Worm (Caenorhabditis elegans): ENCODE results near the gene ant-1.4.

- no peak for TF ChIP-seq sea-1 (GFP tag; conservative IDR thresholded peaks at IDR 0.05)
- TF ChIP-seq hnd-1 (tag; optimal IDR thresholded peaks at IDR 0.05), result no peak
- no peak for TF ChIP-seq tbx-37 (GFP tag; conservative IDR thresholded peaks at IDR 0.05)
- TF ChIP-seq ama-1 (optimal IDR thresholded peaks at IDR 0.05), result no peak
- no peak for TF ChIP-seq scrt-1 (GFP tag; IDR thresholded peaks at IDR 0.05)
- no peak for TF ChIP-seq tra-4 (tag; optimal IDR thresholded peaks at IDR 0.05)
- no peak for TF ChIP-seq B0310.2 (tag; optimal IDR thresholded peaks at IDR 0.05)
- no peak for TF ChIP-seq F13C5.2 (tag; optimal IDR thresholded peaks at IDR 0.05)
- TF ChIP-seq ceh-36 (tag; optimal IDR thresholded peaks at IDR 0.05), result no peak
- TF ChIP-seq pes-1 (GFP tag; IDR thresholded peaks at IDR 0.05), result no peak
- TF ChIP-seq ets-7 (tag; optimal IDR thresholded peaks at IDR 0.05), result no peak
- TF ChIP-seq flt-1 (GFP tag; IDR thresholded peaks at IDR 0.05), result no peak
- TF ChIP-seq hmg-4 (GFP tag; optimal IDR thresholded peaks at IDR 0.05), result no peak
- TF ChIP-seq ceh-13 (GFP tag; optimal IDR thresholded peaks at IDR 0.05), result no peak
Observed at ce11 chrIV:8489915-8490314, 29.8 kb upstream of the ant-1.4 start, which contains the start of gene srlf-2.
